Worm (Caenorhabditis elegans) whole organism, mixed stage, embryonic: ENCODE results near the gene zipt-13.

Experiments
- bed-3 ChIP-seq: fragments of 200-800 bp; sonication (Bioruptor generic); optimal IDR thresholded peaks from 3 replicates; lab custom pipeline; 2018; ENCODE audit warnings: mild to moderate bottlenecking, missing genetic modification characterization, moderate library complexity, missing compliant biosample characterization
- blmp-1 ChIP-seq: fragments of 150-350 bp; optimal IDR thresholded peaks from 2 replicates; lab custom pipeline; 2014; ENCODE audit warnings: missing biosample characterization, missing genetic modification characterization
- ceh-39 ChIP-seq: fragments of 150-350 bp; optimal IDR thresholded peaks from 2 replicates; lab custom pipeline; 2014; ENCODE audit warnings: missing biosample characterization, missing genetic modification characterization
- ceh-43 ChIP-seq: fragments of 200-800 bp; sonication (Bioruptor generic); optimal IDR thresholded peaks from 2 replicates; lab custom pipeline; 2018; ENCODE audit warnings: mild to moderate bottlenecking, missing genetic modification characterization, moderate library complexity, missing compliant biosample characterization
- ceh-83 ChIP-seq: fragments of 200-800 bp; sonication (Bioruptor generic); optimal IDR thresholded peaks from 2 replicates; lab custom pipeline; 2018; ENCODE audit warnings: mild to moderate bottlenecking, missing genetic modification characterization, missing compliant biosample characterization
- ces-1 ChIP-seq: fragments of 150-350 bp; optimal IDR thresholded peaks from 2 replicates; lab custom pipeline; 2014; ENCODE audit warnings: missing biosample characterization, missing genetic modification reagents, missing genetic modification characterization
- cnd-1 ChIP-seq: fragments of 200-800 bp; sonication (Bioruptor generic); optimal IDR thresholded peaks from 2 replicates; lab custom pipeline; 2018; ENCODE audit warnings: mild to moderate bottlenecking, missing genetic modification characterization, missing compliant biosample characterization
- drap-1 ChIP-seq: fragments of 200-800 bp; sonication (Bioruptor generic); optimal IDR thresholded peaks from 3 replicates; lab custom pipeline; 2018; ENCODE audit warnings: mild to moderate bottlenecking, missing genetic modification characterization, missing compliant biosample characterization
- elt-1 ChIP-seq: sonication (generic microtip); optimal IDR thresholded peaks from 2 replicates; lab custom pipeline; 2017; ENCODE audit warnings: missing genetic modification characterization, mild to moderate bottlenecking, missing compliant biosample characterization, antibody characterized with exemption, moderate library complexity, borderline replicate concordance; ENCODE audit not compliant: insufficient read depth
- flh-1 ChIP-seq: fragments of 200-800 bp; sonication (Bioruptor generic); optimal IDR thresholded peaks from 2 replicates; lab custom pipeline; 2018; ENCODE audit warnings: mild to moderate bottlenecking, missing genetic modification characterization, moderate library complexity, missing compliant biosample characterization
- hlh-1 ChIP-seq: fragments of 150-350 bp; optimal IDR thresholded peaks from 2 replicates; lab custom pipeline; 2014; ENCODE audit warnings: missing biosample characterization, missing genetic modification reagents, missing genetic modification characterization
- lin-13 ChIP-seq: fragments of 150-350 bp; optimal IDR thresholded peaks from 2 replicates; lab custom pipeline; 2014; ENCODE audit warnings: missing biosample characterization, missing genetic modification characterization
- lin-32 ChIP-seq: fragments of 200-800 bp; sonication (Bioruptor generic); optimal IDR thresholded peaks from 2 replicates; lab custom pipeline; 2018; ENCODE audit warnings: mild to moderate bottlenecking, missing genetic modification characterization, missing compliant biosample characterization
- lsy-2 ChIP-seq: fragments of 150-350 bp; optimal IDR thresholded peaks from 2 replicates; lab custom pipeline; 2014; ENCODE audit warnings: missing biosample characterization, missing genetic modification characterization
- mab-5 ChIP-seq: fragments of 150-350 bp; optimal IDR thresholded peaks from 2 replicates; lab custom pipeline; 2014; ENCODE audit warnings: missing biosample characterization, missing genetic modification characterization
- mep-1 ChIP-seq: fragments of 150-350 bp; optimal IDR thresholded peaks from 2 replicates; lab custom pipeline; 2017; ENCODE audit warnings: missing biosample characterization, missing genetic modification reagents, missing genetic modification characterization, inconsistent platforms
- mls-2 ChIP-seq: sonication (generic microtip); optimal IDR thresholded peaks from 2 replicates; lab custom pipeline; 2016; ENCODE audit warnings: mild to moderate bottlenecking, missing genetic modification characterization, moderate library complexity, missing compliant biosample characterization
- nhr-12 ChIP-seq: fragments of 150-350 bp; optimal IDR thresholded peaks from 2 replicates; lab custom pipeline; 2014; ENCODE audit warnings: missing biosample characterization, missing genetic modification characterization
- nhr-237 ChIP-seq: fragments of 150-350 bp; optimal IDR thresholded peaks from 2 replicates; lab custom pipeline; 2014; ENCODE audit warnings: missing biosample characterization, missing genetic modification characterization
- nhr-28 ChIP-seq: fragments of 150-350 bp; optimal IDR thresholded peaks from 2 replicates; lab custom pipeline; 2014; ENCODE audit warnings: missing biosample characterization, missing genetic modification characterization
- pha-4 ChIP-seq: fragments of 150-350 bp; optimal IDR thresholded peaks from 2 replicates; lab custom pipeline; 2018; ENCODE audit warnings: missing biosample characterization, missing genetic modification reagents, missing genetic modification characterization
- sem-2 ChIP-seq: fragments of 200-800 bp; sonication (Bioruptor generic); optimal IDR thresholded peaks from 2 replicates; lab custom pipeline; 2018; ENCODE audit warnings: mild to moderate bottlenecking, missing genetic modification characterization, missing compliant biosample characterization
- sptf-1 ChIP-seq: sonication (generic microtip); optimal IDR thresholded peaks from 2 replicates; lab custom pipeline; 2017; ENCODE audit warnings: mild to moderate bottlenecking, missing genetic modification characterization, moderate library complexity, missing compliant biosample characterization
- tbx-8 ChIP-seq: fragments of 200-800 bp; sonication (Bioruptor generic); optimal IDR thresholded peaks from 2 replicates; lab custom pipeline; 2018; ENCODE audit warnings: mild to moderate bottlenecking, missing genetic modification characterization, moderate library complexity, missing compliant biosample characterization
- unc-120 ChIP-seq: sonication (generic microtip); optimal IDR thresholded peaks from 2 replicates; lab custom pipeline; 2017; ENCODE audit warnings: missing genetic modification characterization, missing compliant biosample characterization; ENCODE audit not compliant: poor library complexity, severe bottlenecking
- unc-39 ChIP-seq: fragments of 150-350 bp; optimal IDR thresholded peaks from 2 replicates; lab custom pipeline; 2014; ENCODE audit warnings: missing biosample characterization, missing genetic modification characterization
- unc-62 ChIP-seq: fragments of 150-350 bp; optimal IDR thresholded peaks from 2 replicates; lab custom pipeline; 2014; ENCODE audit warnings: missing biosample characterization, missing genetic modification reagents, missing genetic modification characterization
- ztf-11 ChIP-seq: fragments of 150-350 bp; optimal IDR thresholded peaks from 2 replicates; lab custom pipeline; 2014; ENCODE audit warnings: missing biosample characterization, missing genetic modification characterization

The zipt-13 gene

ce11 chrX:10197204-10197756 is 39.5 kb downstream of the zipt-13 start, which contains the start of gene nucb-1:
nucb-1 (plus strand) TSS chrX:10197706.
- no peak for TF ChIP-seq tbx-8 (GFP tag; lab: Kevin White, UChicago)
- peak; percentile 75 for TF ChIP-seq unc-62 (GFP tag; lab: Kevin White, UChicago)
- TF ChIP-seq blmp-1 (tag; lab: Kevin White, UChicago): no peak
- peak; percentile 68 for TF ChIP-seq ceh-39
- TF ChIP-seq mep-1 (tag; lab: Kevin White, UChicago): peak; percentile 46
- peak; percentile 43 for TF ChIP-seq pha-4 (tag; lab: Kevin White, UChicago)
- TF ChIP-seq unc-120 (tag; lab: Kevin White, UChicago): peak; percentile 69
- no peak for TF ChIP-seq lin-13
- no peak for TF ChIP-seq bed-3 (GFP tag; lab: Kevin White, UChicago)
- peak; percentile 58 for TF ChIP-seq ces-1 (GFP tag; lab: Kevin White, UChicago)
- TF ChIP-seq unc-39 (tag; lab: Kevin White, UChicago): peak; percentile 5
- peak; percentile 47 for TF ChIP-seq lsy-2 (tag; lab: Kevin White, UChicago)
- TF ChIP-seq hlh-1 (tag; lab: Kevin White, UChicago): peak; percentile 52
- no peak for TF ChIP-seq flh-1 (GFP tag; lab: Kevin White, UChicago)
- no peak for TF ChIP-seq elt-1 (tag; lab: Kevin White, UChicago)
- peak; percentile 70 for TF ChIP-seq nhr-237 (tag; lab: Kevin White, UChicago)
- peak; percentile 4 for TF ChIP-seq drap-1 (GFP tag; lab: Kevin White, UChicago)
- no peak for TF ChIP-seq sptf-1 (tag; lab: Kevin White, UChicago)
- no peak for TF ChIP-seq sem-2

ce11 chrX:10194327-10195096 is 42.2 kb downstream of the zipt-13 start, which contains the start of gene myrf-2:
myrf-2 (minus strand) TSS chrX:10194377.
- TF ChIP-seq ztf-11 (no peak), sptf-1 (tag; lab: Kevin White, UChicago) (no peak), nhr-28 (no peak), unc-62 (GFP tag; lab: Kevin White, UChicago) (no peak), nhr-237 (tag; lab: Kevin White, UChicago) (no peak), elt-1 (tag; lab: Kevin White, UChicago) (no peak), pha-4 (tag; lab: Kevin White, UChicago) (no peak)

- TF ChIP-seq ceh-83 (GFP tag; lab: Kevin White, UChicago): no peak
- TF ChIP-seq mab-5 (tag; lab: Kevin White, UChicago): no peak
- no peak for TF ChIP-seq drap-1 (GFP tag; lab: Kevin White, UChicago)
- TF ChIP-seq sptf-1 (tag; lab: Kevin White, UChicago): no peak
- no peak for TF ChIP-seq ces-1 (GFP tag; lab: Kevin White, UChicago)
- no peak for TF ChIP-seq ceh-39
- TF ChIP-seq lin-13: no peak
- no peak for TF ChIP-seq unc-120 (tag; lab: Kevin White, UChicago)
- TF ChIP-seq mls-2 (tag; lab: Kevin White, UChicago): no peak
- no peak for TF ChIP-seq lin-32 (GFP tag; lab: Kevin White, UChicago)
- no peak for TF ChIP-seq ceh-43 (GFP tag; lab: Kevin White, UChicago)
- no peak for TF ChIP-seq nhr-12
- TF ChIP-seq hlh-1 (tag; lab: Kevin White, UChicago): no peak
- no peak for TF ChIP-seq cnd-1 (tag; lab: Kevin White, UChicago)
- TF ChIP-seq nhr-28: no peak
These were observed 46.9 kb downstream of the zipt-13 start for ce11 chrX:10189805-10190204.

- TF ChIP-seq lsy-2 (tag; lab: Kevin White, UChicago) (no peak), blmp-1 (tag; lab: Kevin White, UChicago) (no peak), nhr-237 (tag; lab: Kevin White, UChicago) (no peak), cnd-1 (tag; lab: Kevin White, UChicago) (no peak), unc-39 (tag; lab: Kevin White, UChicago) (no peak), lin-32 (GFP tag; lab: Kevin White, UChicago) (no peak), flh-1 (GFP tag; lab: Kevin White, UChicago) (no peak), pha-4 (tag; lab: Kevin White, UChicago) (no peak), tbx-8 (GFP tag; lab: Kevin White, UChicago) (no peak), ces-1 (GFP tag; lab: Kevin White, UChicago) (no peak), unc-62 (GFP tag; lab: Kevin White, UChicago) (no peak), sptf-1 (tag; lab: Kevin White, UChicago) (no peak), elt-1 (tag; lab: Kevin White, UChicago) (no peak), mep-1 (tag; lab: Kevin White, UChicago) (no peak), mls-2 (tag; lab: Kevin White, UChicago) (no peak)
These were observed 47.5 kb downstream of the zipt-13 start for ce11 chrX:10189244-10189643.
